Worm (Caenorhabditis elegans) whole organism, L4 larva: ENCODE measurements around the gene ZK666.15.
A peak's percentile ranks its signal among the peaks of the same experiment; 100 is the strongest.

Source experiments
- F10B5.3 ChIP-seq: sonication (generic microtip); optimal IDR thresholded peaks from 2 replicates; lab custom pipeline; 2016; ENCODE audit warnings: mild to moderate bottlenecking, missing genetic modification characterization, missing compliant biosample characterization
- F26F4.8 ChIP-seq: fragments of 200-800 bp; sonication (Bioruptor generic); conservative IDR thresholded peaks from 2 replicates; pipeline ENCODE4 v1.3.6; 2022; ENCODE audit warnings: missing genetic modification characterization, missing compliant biosample characterization
- F44E2.7 ChIP-seq: fragments of 200-800 bp; sonication (Bioruptor generic); IDR thresholded peaks from 2 replicates; pipeline ENCODE4 v2.1.2; 2022; ENCODE audit warnings: missing genetic modification characterization, missing compliant biosample characterization
- T20F7.1 ChIP-seq: fragments of 200-800 bp; sonication (Bioruptor generic); optimal IDR thresholded peaks from 2 replicates; lab custom pipeline; 2018; ENCODE audit warnings: mild to moderate bottlenecking, missing genetic modification characterization, missing compliant biosample characterization
- T26A8.4 ChIP-seq: fragments of 200-800 bp; sonication (Bioruptor generic); IDR thresholded peaks from 2 replicates; pipeline ENCODE4 v1.3.6; 2022; ENCODE audit warnings: missing genetic modification characterization, missing compliant biosample characterization
- Y105C5A.15 ChIP-seq: fragments of 200-800 bp; sonication (Bioruptor generic); IDR thresholded peaks from 2 replicates; pipeline ENCODE4 v1.3.6; 2022; ENCODE audit warnings: missing genetic modification characterization, missing compliant biosample characterization
- ZK546.5 ChIP-seq, 2 experiments: sonication (generic microtip); optimal IDR thresholded peaks; 2 replicates each; lab custom pipeline; 2017; ENCODE audit warnings: missing biosample characterization in 2 of 2, missing genetic modification characterization in 2 of 2
- aha-1 ChIP-seq: fragments of 150-350 bp; peaks from one replicate; lab custom pipeline; 2014; ENCODE audit warnings: missing biosample characterization, missing genetic modification characterization
- aly-2 ChIP-seq: sonication (generic microtip); optimal IDR thresholded peaks from 2 replicates; lab custom pipeline; 2018; ENCODE audit warnings: missing biosample characterization, missing genetic modification characterization
- ama-1 ChIP-seq: fragments of 150-350 bp; optimal IDR thresholded peaks from 2 replicates; lab custom pipeline; 2014; ENCODE audit warnings: inconsistent platforms, mixed read lengths
- arid-1 ChIP-seq: fragments of 200-800 bp; sonication (Bioruptor generic); conservative IDR thresholded peaks from 2 replicates; pipeline ENCODE4 v1.3.6; 2022; ENCODE audit warnings: missing genetic modification reagents, missing genetic modification characterization, missing compliant biosample characterization
- attf-4 ChIP-seq: sonication (generic microtip); optimal IDR thresholded peaks from 3 replicates; lab custom pipeline; 2017; ENCODE audit warnings: missing biosample characterization, missing genetic modification characterization
- ceh-28 ChIP-seq: fragments of 150-350 bp; optimal IDR thresholded peaks from 2 replicates; lab custom pipeline; 2014; ENCODE audit warnings: missing biosample characterization, missing genetic modification reagents, missing genetic modification characterization
- ceh-32 ChIP-seq: sonication (generic microtip); optimal IDR thresholded peaks from 2 replicates; lab custom pipeline; 2016; ENCODE audit warnings: mild to moderate bottlenecking, missing genetic modification characterization, missing compliant biosample characterization; ENCODE audit not compliant: poor library complexity
- cey-2 ChIP-seq: sonication (generic microtip); optimal IDR thresholded peaks from 3 replicates; lab custom pipeline; 2017; ENCODE audit warnings: missing genetic modification characterization, mild to moderate bottlenecking, missing compliant biosample characterization, antibody characterized with exemption, borderline replicate concordance; ENCODE audit not compliant: insufficient read depth
- daf-19 ChIP-seq: fragments of 200-800 bp; sonication (Bioruptor generic); conservative IDR thresholded peaks from 2 replicates; pipeline ENCODE4 v1.3.6; 2022; ENCODE audit warnings: missing genetic modification characterization, missing compliant biosample characterization
- daf-8 ChIP-seq: fragments of 200-800 bp; sonication (Bioruptor generic); IDR thresholded peaks from 2 replicates; pipeline ENCODE4 v1.3.6; 2022; ENCODE audit warnings: missing genetic modification characterization, missing compliant biosample characterization
- duxl-1 ChIP-seq: sonication (generic microtip); optimal IDR thresholded peaks from 2 replicates; lab custom pipeline; 2016; ENCODE audit warnings: mild to moderate bottlenecking, missing genetic modification characterization, moderate library complexity, missing compliant biosample characterization; ENCODE audit not compliant: poor library complexity
- fos-1 ChIP-seq: fragments of 150-350 bp; optimal IDR thresholded peaks from 2 replicates; lab custom pipeline; 2014; ENCODE audit warnings: missing biosample characterization, missing genetic modification characterization
- hif-1 ChIP-seq, 2 experiments: sonication (generic microtip); optimal IDR thresholded peaks; 2 replicates each; lab custom pipeline; 2016 to 2017; ENCODE audit warnings: missing compliant biosample characterization in 2 of 2, missing genetic modification characterization in 2 of 2, missing genetic modification reagents in 2 of 2, missing genotype in 2 of 2, mild to moderate bottlenecking in 1 of 2
- hlh-30 ChIP-seq: sonication (generic microtip); optimal IDR thresholded peaks from 2 replicates; lab custom pipeline; 2017; ENCODE audit warnings: antibody characterized with exemption, mild to moderate bottlenecking, missing genetic modification characterization, missing compliant biosample characterization; ENCODE audit not compliant: insufficient read depth
- lim-7 ChIP-seq: fragments of 200-800 bp; sonication (Bioruptor generic); IDR thresholded peaks from 2 replicates; pipeline ENCODE4 v1.3.6; 2022; ENCODE audit warnings: missing genetic modification characterization, missing compliant biosample characterization
- lin-15B ChIP-seq: fragments of 150-350 bp; sonication (generic microtip); optimal IDR thresholded peaks from 3 replicates; lab custom pipeline; 2014; ENCODE audit warnings: missing biosample characterization, missing genetic modification characterization
- lin-38 ChIP-seq: fragments of 200-800 bp; sonication (Bioruptor generic); IDR thresholded peaks from 2 replicates; pipeline ENCODE4 v1.3.6; 2022; ENCODE audit warnings: missing genetic modification reagents, missing genetic modification characterization, missing compliant biosample characterization
- lin-39 ChIP-seq: fragments of 150-350 bp; optimal IDR thresholded peaks from 2 replicates; lab custom pipeline; 2014; ENCODE audit warnings: missing biosample characterization, missing genetic modification reagents, missing genetic modification characterization
- lir-3 ChIP-seq: sonication (generic microtip); optimal IDR thresholded peaks from 2 replicates; lab custom pipeline; 2016; ENCODE audit warnings: mild to moderate bottlenecking, missing genetic modification characterization, missing compliant biosample characterization
- madf-5 ChIP-seq, 2 experiments: fragments of 200-800 bp; sonication (Bioruptor generic); IDR thresholded peaks; 2 replicates each; pipeline ENCODE4 v1.3.6; 2022; ENCODE audit warnings: missing compliant biosample characterization in 2 of 2, missing genetic modification characterization in 2 of 2
- madf-9 ChIP-seq: fragments of 200-800 bp; sonication (Bioruptor generic); conservative IDR thresholded peaks from 2 replicates; pipeline ENCODE4 v1.3.6; 2022; ENCODE audit warnings: missing genetic modification reagents, missing genetic modification characterization, missing compliant biosample characterization
- mdl-1 ChIP-seq, 2 experiments: fragments of 150-350 bp in 1 of 2; sonication (generic microtip) in 1 of 2; optimal IDR thresholded peaks; 2 replicates each; lab custom pipeline; 2014 to 2017; ENCODE audit warnings: missing biosample characterization in 2 of 2, missing genetic modification characterization in 2 of 2
- mdt-29 ChIP-seq: fragments of 200-800 bp; sonication (Bioruptor generic); IDR thresholded peaks from 2 replicates; pipeline ENCODE4 v1.3.6; 2022; ENCODE audit warnings: missing genetic modification reagents, missing genetic modification characterization, missing compliant biosample characterization
- mxl-2 ChIP-seq: fragments of 200-800 bp; sonication (Bioruptor generic); conservative IDR thresholded peaks from 2 replicates; pipeline ENCODE4 v1.3.6; 2022; ENCODE audit warnings: missing genetic modification reagents, missing genetic modification characterization, missing compliant biosample characterization
- mxl-3 ChIP-seq: fragments of 200-800 bp; sonication (Bioruptor generic); optimal IDR thresholded peaks from 2 replicates; lab custom pipeline; 2018; ENCODE audit warnings: mild to moderate bottlenecking, missing genetic modification characterization, missing compliant biosample characterization
- nhr-102 ChIP-seq: sonication (generic microtip); optimal IDR thresholded peaks from 2 replicates; lab custom pipeline; 2016; ENCODE audit warnings: mild to moderate bottlenecking, missing genetic modification characterization, moderate library complexity, missing compliant biosample characterization
- nhr-11 ChIP-seq: fragments of 150-350 bp; optimal IDR thresholded peaks from 2 replicates; lab custom pipeline; 2014; ENCODE audit warnings: missing biosample characterization, missing genetic modification characterization
- nhr-111 ChIP-seq: fragments of 200-800 bp; sonication (Bioruptor generic); optimal IDR thresholded peaks from 2 replicates; lab custom pipeline; 2018; ENCODE audit warnings: mild to moderate bottlenecking, missing genetic modification characterization, missing compliant biosample characterization
- nhr-237 ChIP-seq: sonication (generic microtip); optimal IDR thresholded peaks from 2 replicates; lab custom pipeline; 2017; ENCODE audit warnings: missing biosample characterization, missing genetic modification characterization
- nhr-25 ChIP-seq: sonication (generic microtip); optimal IDR thresholded peaks from 2 replicates; lab custom pipeline; 2017; ENCODE audit warnings: missing genetic modification characterization, mild to moderate bottlenecking, missing compliant biosample characterization, antibody characterized with exemption, moderate library complexity, borderline replicate concordance; ENCODE audit not compliant: insufficient read depth
- nhr-28 ChIP-seq: fragments of 150-350 bp; optimal IDR thresholded peaks from 2 replicates; lab custom pipeline; 2014; ENCODE audit warnings: missing biosample characterization, missing genetic modification characterization
- nhr-41 ChIP-seq: fragments of 200-800 bp; sonication (Bioruptor generic); IDR thresholded peaks from 2 replicates; pipeline ENCODE4 v1.3.6; 2022; ENCODE audit warnings: missing genetic modification reagents, missing genetic modification characterization, missing compliant biosample characterization
- nhr-42 ChIP-seq: fragments of 200-800 bp; sonication (Bioruptor generic); IDR thresholded peaks from 2 replicates; pipeline ENCODE4 v1.3.6; 2022; ENCODE audit warnings: missing genetic modification characterization, missing compliant biosample characterization
- nhr-77 ChIP-seq: fragments of 150-350 bp; optimal IDR thresholded peaks from 2 replicates; lab custom pipeline; 2014; ENCODE audit warnings: missing biosample characterization, missing genetic modification characterization
- pha-4 ChIP-seq, 2 experiments: fragments of 150-350 bp in 1 of 2; fragments of 200-800 bp in 1 of 2; sonication (Bioruptor generic) in 1 of 2; IDR thresholded peaks in 1 of 2; optimal IDR thresholded peaks in 1 of 2; 2 replicates each; pipeline versions ENCODE4 v1.3.6 to Lab custom; 2014 to 2022; ENCODE audit warnings: missing genetic modification characterization in 2 of 2, missing genetic modification reagents in 2 of 2, missing biosample characterization in 1 of 2, missing compliant biosample characterization in 1 of 2
- php-3 ChIP-seq: fragments of 200-800 bp; sonication (Bioruptor generic); IDR thresholded peaks from 2 replicates; pipeline ENCODE4 v1.3.6; 2022; ENCODE audit warnings: missing genetic modification reagents, missing genetic modification characterization, missing compliant biosample characterization
- saeg-2 ChIP-seq: fragments of 200-800 bp; sonication (Bioruptor generic); IDR thresholded peaks from 2 replicates; pipeline ENCODE4 v1.3.6; 2022; ENCODE audit warnings: missing genetic modification reagents, missing genetic modification characterization, missing compliant biosample characterization
- set-16 ChIP-seq: fragments of 200-800 bp; sonication (Bioruptor generic); IDR thresholded peaks from 2 replicates; pipeline ENCODE4 v1.3.6; 2022; ENCODE audit warnings: missing genetic modification reagents, missing genetic modification characterization, missing compliant biosample characterization
- skn-1 ChIP-seq: fragments of 150-350 bp; optimal IDR thresholded peaks from 2 replicates; lab custom pipeline; 2014; ENCODE audit warnings: missing biosample characterization, missing genetic modification characterization
- snpc-1.2 ChIP-seq: fragments of 200-800 bp; sonication (Bioruptor generic); IDR thresholded peaks from 2 replicates; pipeline ENCODE4 v1.3.6; 2022; ENCODE audit warnings: missing genetic modification reagents, missing genetic modification characterization, missing compliant biosample characterization
- snpc-4 ChIP-seq: fragments of 150-350 bp; optimal IDR thresholded peaks from 2 replicates; lab custom pipeline; 2014; ENCODE audit warnings: missing biosample characterization, missing genetic modification characterization
- zfp-2 ChIP-seq: sonication (generic microtip); optimal IDR thresholded peaks from 2 replicates; lab custom pipeline; 2016; ENCODE audit warnings: mild to moderate bottlenecking, missing genetic modification characterization, missing compliant biosample characterization
- zip-2 ChIP-seq: fragments of 150-350 bp; optimal IDR thresholded peaks from 2 replicates; lab custom pipeline; 2014; ENCODE audit warnings: missing biosample characterization, missing genetic modification characterization

ZK666.15 gene

DNA sequence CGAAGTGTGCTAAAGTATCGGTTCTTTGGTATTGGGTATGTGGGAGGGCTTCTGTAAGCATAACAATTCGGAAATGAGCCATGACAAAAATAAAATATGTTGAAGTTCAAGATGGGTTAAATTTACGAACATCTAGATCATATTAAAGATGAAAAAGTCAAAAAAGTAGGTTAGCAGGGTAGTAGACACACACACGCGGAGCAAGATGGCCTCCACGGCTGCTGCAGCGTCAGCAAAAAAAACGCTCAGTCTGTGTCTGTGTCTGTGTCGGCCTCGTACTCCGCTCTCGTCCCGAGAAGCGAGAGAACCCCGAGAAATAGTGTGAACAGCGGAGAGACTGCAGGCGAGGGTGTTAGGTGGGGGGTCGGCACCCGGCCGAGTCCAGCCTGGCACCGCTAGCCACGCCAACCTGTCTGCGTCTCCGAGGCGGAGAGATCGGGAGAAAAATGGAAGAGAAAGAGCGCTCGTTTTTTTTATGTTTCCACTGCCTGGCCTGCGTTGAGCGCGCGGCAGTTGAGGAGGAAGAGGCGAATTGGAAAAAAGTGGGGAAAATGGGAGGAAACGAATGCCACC lies 15.7 kb downstream of the ZK666.15 start, which contains the start of gene myrf-1 (continued):
- TF ChIP-seq hlh-30 (tag; lab: Kevin White, UChicago), result peak; percentile 90
- TF ChIP-seq saeg-2 (GFP tag; lab: Robert Waterston, UW), result peak; percentile 84; the same call in 1 of the 2 replicates
- TF ChIP-seq ceh-32, result peak; percentile 27
- no peak for TF ChIP-seq duxl-1 (tag; lab: Kevin White, UChicago)
- no peak for TF ChIP-seq skn-1 (tag; lab: Kevin White, UChicago)
- no peak for TF ChIP-seq zip-2 (tag; lab: Kevin White, UChicago)
- no peak for TF ChIP-seq Y105C5A.15 (GFP tag; lab: Robert Waterston, UW)
- TF ChIP-seq nhr-25 (tag; lab: Kevin White, UChicago), result peak; percentile 89
- TF ChIP-seq F44E2.7, result no peak
- peak; percentile 63 for TF ChIP-seq lin-38 (GFP tag; lab: Robert Waterston, UW)
- no peak for TF ChIP-seq mdt-29 (GFP tag; lab: Robert Waterston, UW)
- TF ChIP-seq ceh-28 (tag; lab: Kevin White, UChicago), result no peak
- peak; percentile 44 for TF ChIP-seq T20F7.1 (GFP tag; lab: Kevin White, UChicago)
- no peak; the same call in 1 of the 2 replicates for TF ChIP-seq madf-9
- TF ChIP-seq nhr-42, result peak; percentile 69; the same call in 1 of the 2 replicates
- peak; percentile 16 for TF ChIP-seq lir-3 (tag; lab: Kevin White, UChicago)
- TF ChIP-seq hif-1 (tag; optimal IDR thresholded peaks at IDR 0.05; lab: Kevin White, UChicago), result peak in 1 of 2 experiments; percentile 88
- TF ChIP-seq aha-1 (tag; lab: Kevin White, UChicago), result peak; percentile 99
- no peak for TF ChIP-seq ama-1 (lab: Kevin White, UChicago)
- peak; percentile 59 to 92 for TF ChIP-seq mdl-1 (tag; optimal IDR thresholded peaks at IDR 0.05; lab: Kevin White, UChicago)
- no peak; the same call in 1 of the 2 replicates for TF ChIP-seq mxl-2
- TF ChIP-seq lin-15B (tag; lab: Kevin White, UChicago), result no peak
- peak; percentile 95 for TF ChIP-seq nhr-11
- TF ChIP-seq nhr-111 (GFP tag; lab: Kevin White, UChicago), result no peak
- peak; percentile 55 for TF ChIP-seq F10B5.3 (tag; lab: Kevin White, UChicago)
- TF ChIP-seq arid-1 (GFP tag; lab: Robert Waterston, UW), result peak; percentile 79
- peak; percentile 10 for TF ChIP-seq zfp-2 (tag; lab: Kevin White, UChicago)
- TF ChIP-seq lim-7 (GFP tag; lab: Robert Waterston, UW), result 0 out of 2 replicates have a peak, but pooled peaks have one; percentile 46
- TF ChIP-seq attf-4, result no peak
- no peak for TF ChIP-seq snpc-1.2 (GFP tag; lab: Robert Waterston, UW)
- no peak for TF ChIP-seq daf-19 (GFP tag; lab: Robert Waterston, UW)
- TF ChIP-seq nhr-102 (tag; lab: Kevin White, UChicago), result peak; percentile 63

DNA sequence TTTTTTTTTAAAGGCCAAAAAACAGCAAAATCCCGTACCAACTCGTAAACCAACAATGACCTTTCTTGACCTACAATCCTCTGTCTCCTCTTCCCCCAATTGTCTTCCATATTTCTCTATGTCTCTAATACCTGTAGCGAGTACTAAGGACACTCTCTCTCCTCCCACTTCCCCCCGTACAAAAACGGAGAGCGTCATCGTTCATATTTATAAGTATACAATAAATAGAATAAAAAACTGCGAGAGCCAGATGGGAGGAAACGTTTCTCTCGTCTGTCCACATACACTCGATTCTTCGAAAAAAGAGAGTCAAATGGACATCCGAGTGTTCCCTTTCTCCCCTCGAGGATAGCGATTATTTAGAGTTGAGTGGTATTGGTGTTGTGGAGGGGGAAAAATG lies 17.9 kb downstream of the ZK666.15 start:
- no peak for TF ChIP-seq lin-15B (tag; lab: Kevin White, UChicago)
- TF ChIP-seq T26A8.4, result no peak
- TF ChIP-seq ZK546.5 (tag; optimal IDR thresholded peaks at IDR 0.05; lab: Kevin White, UChicago), result no peak
- no peak for TF ChIP-seq pha-4 (GFP tag; IDR thresholded peaks at IDR 0.05; lab: Robert Waterston, UW)
- peak; percentile 88 for TF ChIP-seq pha-4 (tag; optimal IDR thresholded peaks at IDR 0.05; lab: Kevin White, UChicago)
- no peak for TF ChIP-seq nhr-237 (tag; lab: Kevin White, UChicago)
- TF ChIP-seq nhr-41 (GFP tag; lab: Robert Waterston, UW), result no peak
- no peak for TF ChIP-seq zip-2 (tag; lab: Kevin White, UChicago)
- no peak for TF ChIP-seq lin-39 (tag; lab: Kevin White, UChicago)
- TF ChIP-seq mxl-3 (GFP tag; lab: Kevin White, UChicago), result no peak
- no peak for TF ChIP-seq fos-1 (tag; lab: Kevin White, UChicago)
- no peak for TF ChIP-seq nhr-77
- TF ChIP-seq cey-2, result no peak
- no peak for TF ChIP-seq php-3 (GFP tag; lab: Robert Waterston, UW)
- no peak for TF ChIP-seq aly-2 (tag; lab: Kevin White, UChicago)
- no peak for TF ChIP-seq set-16
- no peak for TF ChIP-seq skn-1 (tag; lab: Kevin White, UChicago)
- no peak for TF ChIP-seq F26F4.8 (GFP tag; lab: Robert Waterston, UW)
- TF ChIP-seq nhr-28, result peak; percentile 13
- no peak for TF ChIP-seq madf-5 (GFP tag; IDR thresholded peaks at IDR 0.05; lab: Robert Waterston, UW)
- no peak for TF ChIP-seq daf-8 (GFP tag; lab: Robert Waterston, UW)
- no peak for TF ChIP-seq snpc-4 (tag; lab: Kevin White, UChicago)
